Worm (Caenorhabditis elegans) whole organism, L4 larva: ENCODE results near the gene T24D3.2.

Source experiments
- aly-2 ChIP-seq: sonication (generic microtip); optimal IDR thresholded peaks from 2 replicates; lab custom pipeline; 2018; ENCODE audit warnings: missing biosample characterization, missing genetic modification characterization
- egl-43 ChIP-seq: fragments of 200-800 bp; sonication (Bioruptor generic); IDR thresholded peaks from 2 replicates; pipeline ENCODE4 v1.3.6; 2022; ENCODE audit warnings: missing genetic modification reagents, missing genetic modification characterization, missing compliant biosample characterization
- fkh-10 ChIP-seq: fragments of 150-350 bp; optimal IDR thresholded peaks from 2 replicates; lab custom pipeline; 2014; ENCODE audit warnings: missing biosample characterization, missing genetic modification reagents, missing genetic modification characterization
- pha-4 ChIP-seq, 2 experiments: fragments of 150-350 bp in 1 of 2; fragments of 200-800 bp in 1 of 2; sonication (Bioruptor generic) in 1 of 2; IDR thresholded peaks in 1 of 2; optimal IDR thresholded peaks in 1 of 2; 2 replicates each; pipeline versions ENCODE4 v1.3.6 to Lab custom; 2014 to 2022; ENCODE audit warnings: missing genetic modification characterization in 2 of 2, missing genetic modification reagents in 2 of 2, missing biosample characterization in 1 of 2, missing compliant biosample characterization in 1 of 2

- TF ChIP-seq egl-43 (GFP tag; lab: Robert Waterston, UW) (no peak), fkh-10 (no peak), pha-4 (GFP tag; IDR thresholded peaks at IDR 0.05; lab: Robert Waterston, UW) (no peak), pha-4 (tag; optimal IDR thresholded peaks at IDR 0.05; lab: Kevin White, UChicago) (no peak), aly-2 (tag; lab: Kevin White, UChicago) (no peak)
These were observed 20.8 kb upstream of the T24D3.2 start for ce11 chrX:12404729-12405128.
